Worm (Caenorhabditis elegans): Measurements from ENCODE around the gene M05D6.3.

The M05D6.3 gene

ce11 chrII:8456094-8456493 lies 19.5 kb upstream of the M05D6.3 start, which contains the start of gene F22B5.6:
F22B5.6 (minus strand) TSS chrII:8456194.
- TF ChIP-seq nhr-179 (tag; optimal IDR thresholded peaks at IDR 0.05) (no peak), C17E4.6 (GFP tag; IDR thresholded peaks at IDR 0.05) (no peak), aptf-2 (GFP tag; conservative IDR thresholded peaks at IDR 0.05) (no peak), ceh-91 (GFP tag; IDR thresholded peaks at IDR 0.05) (no peak), fkh-3 (tag; optimal IDR thresholded peaks at IDR 0.05) (no peak), lir-1 (GFP tag; conservative IDR thresholded peaks at IDR 0.05) (no peak), hmg-20 (GFP tag; IDR thresholded peaks at IDR 0.05) (no peak), attf-6 (GFP tag; IDR thresholded peaks at IDR 0.05) (no peak), die-1 (tag; optimal IDR thresholded peaks at IDR 0.05) (no peak), cebp-1 (GFP tag; IDR thresholded peaks at IDR 0.05) (no peak), cebp-1 (tag; optimal IDR thresholded peaks at IDR 0.05) (no peak)

ce11 chrII:8456681-8457389 lies 18.7 kb upstream of the M05D6.3 start:
- no peak for TF ChIP-seq T07F8.4 (tag; optimal IDR thresholded peaks at IDR 0.05)
- TF ChIP-seq Y56A3A.18 (GFP tag; IDR thresholded peaks at IDR 0.05): no peak
- no peak for TF ChIP-seq pha-4 (tag; optimal IDR thresholded peaks at IDR 0.05)
- no peak for TF ChIP-seq Y53G8AR.9 (GFP tag; conservative IDR thresholded peaks at IDR 0.05)
- TF ChIP-seq nfya-1 (tag; optimal IDR thresholded peaks at IDR 0.05; ENCODE audit: borderline replicate concordance, insufficient read depth): no peak
- TF ChIP-seq dox-1 (GFP tag; IDR thresholded peaks at IDR 0.05): 0 out of 2 replicates have a peak, but pooled peaks have one; percentile 18
- TF ChIP-seq lin-54 (GFP tag; optimal IDR thresholded peaks at IDR 0.05): peak; percentile 22
- TF ChIP-seq sptf-2 (GFP tag; optimal IDR thresholded peaks at IDR 0.05): no peak
- no peak for TF ChIP-seq nhr-27 (tag; optimal IDR thresholded peaks at IDR 0.05)
- TF ChIP-seq D2030.7 (GFP tag; IDR thresholded peaks at IDR 0.05): peak; percentile 24; the same call in 1 of the 2 replicates
- TF ChIP-seq ztf-3 (GFP tag; optimal IDR thresholded peaks at IDR 0.05): no peak
- no peak for TF ChIP-seq cebp-2 (GFP tag; IDR thresholded peaks at IDR 0.05)
- TF ChIP-seq aptf-3 (GFP tag; IDR thresholded peaks at IDR 0.05): no peak
- TF ChIP-seq ceh-40 (GFP tag; IDR thresholded peaks at IDR 0.05): no peak
- no peak for TF ChIP-seq madf-10 (tag; optimal IDR thresholded peaks at IDR 0.05)
- TF ChIP-seq let-526 (GFP tag; IDR thresholded peaks at IDR 0.05): no peak
- no peak for TF ChIP-seq Y67H2A.10 (GFP tag; conservative IDR thresholded peaks at IDR 0.05)
- no peak for TF ChIP-seq snpc-1.3 (tag; optimal IDR thresholded peaks at IDR 0.05; ENCODE audit: insufficient read depth)
- TF ChIP-seq ceh-91 (GFP tag; IDR thresholded peaks at IDR 0.05): peak; percentile 81
- TF ChIP-seq die-1 (tag; optimal IDR thresholded peaks at IDR 0.05): no peak
- no peak for TF ChIP-seq ztf-25 (GFP tag; IDR thresholded peaks at IDR 0.05)
- TF ChIP-seq lag-1 (GFP tag; IDR thresholded peaks at IDR 0.05): no peak
- no peak for TF ChIP-seq dpff-1 (tag; optimal IDR thresholded peaks at IDR 0.05)
- no peak for TF ChIP-seq chd-7 (tag; optimal IDR thresholded peaks at IDR 0.05)
- no peak for TF ChIP-seq F55B11.4 (tag; optimal IDR thresholded peaks at IDR 0.05; ENCODE audit: borderline replicate concordance, insufficient read depth)
- TF ChIP-seq ztf-28 (GFP tag; IDR thresholded peaks at IDR 0.05): no peak
- TF ChIP-seq madf-3 (GFP tag; IDR thresholded peaks at IDR 0.05): no peak
- no peak for TF ChIP-seq tbx-9 (tag; optimal IDR thresholded peaks at IDR 0.05; ENCODE audit: borderline replicate concordance)
- TF ChIP-seq ceh-79 (tag; optimal IDR thresholded peaks at IDR 0.05): no peak
- TF ChIP-seq ceh-100 (GFP tag; IDR thresholded peaks at IDR 0.05): no peak
- no peak for TF ChIP-seq C06A6.2 (GFP tag; conservative IDR thresholded peaks at IDR 0.05)
- no peak for TF ChIP-seq nfyb-1 (GFP tag; IDR thresholded peaks at IDR 0.05)
- no peak for TF ChIP-seq athp-1 (tag; optimal IDR thresholded peaks at IDR 0.05)
- no peak for TF ChIP-seq unc-62 (GFP tag; optimal IDR thresholded peaks at IDR 0.05)
- no peak for TF ChIP-seq hrde-1 (tag; optimal IDR thresholded peaks at IDR 0.05; ENCODE audit: borderline replicate concordance)
- TF ChIP-seq rec-8 (tag; optimal IDR thresholded peaks at IDR 0.05): no peak
- TF ChIP-seq K12H6.12 (tag; optimal IDR thresholded peaks at IDR 0.05): no peak
- TF ChIP-seq F57C9.4 (tag; optimal IDR thresholded peaks at IDR 0.05): no peak
